Fruit fly (Drosophila melanogaster) whole organism: ENCODE data around the gene CG4789.

Experiments used
- CG8478 ChIP-seq: fragments of >200 bp; optimal IDR thresholded peaks from 2 replicates; lab custom pipeline; 2018; ENCODE audit warnings: inconsistent platforms
- EcR ChIP-seq, 2 experiments: fragments of >200 bp; optimal IDR thresholded peaks; 2 replicates each; lab custom pipeline; 2017; ENCODE audit warnings: missing biosample characterization in 2 of 2, missing genetic modification characterization in 2 of 2, missing genetic modification reagents in 2 of 2
- pan ChIP-seq: fragments of >200 bp; optimal IDR thresholded peaks from 2 replicates; lab custom pipeline; 2017
- psq ChIP-seq: fragments of >200 bp; optimal IDR thresholded peaks from 2 replicates; lab custom pipeline; 2017
- usp ChIP-seq: fragments of >200 bp; optimal IDR thresholded peaks from 2 replicates; lab custom pipeline; 2017; ENCODE audit warnings: missing biosample characterization, missing genetic modification characterization, mixed read lengths

DNA sequence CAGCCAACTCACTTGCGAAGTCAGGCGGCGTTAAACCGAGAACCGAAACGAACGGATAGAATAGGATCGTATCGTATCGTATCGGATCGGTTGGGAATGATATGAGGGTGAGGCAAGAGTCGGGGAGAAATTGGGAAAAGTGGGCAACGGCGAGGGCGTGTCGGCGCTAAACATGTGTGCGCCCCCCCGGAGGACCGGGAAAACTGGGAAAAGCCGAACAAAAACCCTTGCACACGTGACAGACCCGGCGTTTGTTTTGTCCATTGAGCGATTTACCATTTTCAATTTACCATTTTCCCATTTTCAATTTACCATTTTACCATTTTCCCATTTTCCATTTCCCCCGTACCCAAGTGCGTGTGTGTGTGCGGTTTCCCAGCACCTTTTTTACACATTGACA lies 25.6 kb upstream of the CG4789 start:
- TF ChIP-seq CG8478 (lab: Kevin White, UChicago) (no peak), psq (lab: Kevin White, UChicago) (no peak), usp (GFP tag; lab: Kevin White, UChicago) (no peak), pan (lab: Kevin White, UChicago) (no peak), EcR (GFP tag; optimal IDR thresholded peaks at IDR 0.05; lab: Kevin White, UChicago) (no peak)
